Worm (Caenorhabditis elegans) whole organism, L1 larva: ENCODE data around the gene nep-9.

Experiments
- C34B4.2 ChIP-seq: sonication (generic microtip); optimal IDR thresholded peaks from 2 replicates; lab custom pipeline; 2017; ENCODE audit warnings: mild to moderate bottlenecking, missing genetic modification characterization, missing compliant biosample characterization
- F16B12.6 ChIP-seq: fragments of 150-350 bp; optimal IDR thresholded peaks from 2 replicates; lab custom pipeline; 2014; ENCODE audit warnings: missing biosample characterization, missing genetic modification characterization
- aha-1 ChIP-seq: fragments of 150-350 bp; optimal IDR thresholded peaks from 2 replicates; lab custom pipeline; 2014; ENCODE audit warnings: missing biosample characterization, missing genetic modification characterization
- ceh-63 ChIP-seq: fragments of 200-800 bp; sonication (Bioruptor generic); optimal IDR thresholded peaks from 2 replicates; lab custom pipeline; 2018; ENCODE audit warnings: mild to moderate bottlenecking, missing genetic modification characterization, missing compliant biosample characterization
- ceh-90 ChIP-seq: sonication (generic microtip); optimal IDR thresholded peaks from 2 replicates; lab custom pipeline; 2016; ENCODE audit warnings: missing genetic modification characterization, missing compliant biosample characterization
- ces-1 ChIP-seq: fragments of 150-350 bp; optimal IDR thresholded peaks from 2 replicates; lab custom pipeline; 2014; ENCODE audit warnings: missing biosample characterization, missing genetic modification reagents, missing genetic modification characterization
- dpl-1 ChIP-seq, 3 experiments: fragments of 150-350 bp in 2 of 3; sonication (generic microtip) in 1 of 3; optimal IDR thresholded peaks; 2 replicates each; lab custom pipeline; 2014 to 2017; ENCODE audit warnings: missing biosample characterization in 3 of 3, missing genetic modification characterization in 3 of 3, missing genetic modification reagents in 3 of 3
- dsc-1 ChIP-seq: sonication (generic microtip); optimal IDR thresholded peaks from 2 replicates; lab custom pipeline; 2016; ENCODE audit warnings: mild to moderate bottlenecking, missing genetic modification characterization, missing compliant biosample characterization
- efl-1 ChIP-seq, 4 experiments: fragments of 150-350 bp; optimal IDR thresholded peaks in 3 of 4; peaks in 1 of 4; 1 replicate in 1 of 4; 2 replicates in 3 of 4; lab custom pipeline; 2014; ENCODE audit warnings: missing biosample characterization in 2 of 4, missing genetic modification characterization in 2 of 4, missing genetic modification reagents in 2 of 4
- egl-13 ChIP-seq: sonication (generic microtip); optimal IDR thresholded peaks from 2 replicates; lab custom pipeline; 2016; ENCODE audit warnings: missing genotype, missing genetic modification reagents, missing genetic modification characterization, missing compliant biosample characterization
- egl-27 ChIP-seq, 2 experiments: fragments of 150-350 bp in 1 of 2; sonication (generic microtip); optimal IDR thresholded peaks; 3 replicates each; lab custom pipeline; 2017 to 2018; ENCODE audit warnings: missing biosample characterization in 2 of 2, missing genetic modification characterization in 2 of 2, missing genetic modification reagents in 2 of 2
- ets-5 ChIP-seq: fragments of 200-800 bp; sonication (Bioruptor generic); IDR thresholded peaks from 2 replicates; pipeline ENCODE4 v1.3.6; 2022; ENCODE audit warnings: missing genetic modification characterization, missing compliant biosample characterization
- fkh-10 ChIP-seq: sonication (generic microtip); optimal IDR thresholded peaks from 2 replicates; lab custom pipeline; 2017; ENCODE audit warnings: missing biosample characterization, missing genetic modification reagents, missing genetic modification characterization
- fos-1 ChIP-seq: fragments of 150-350 bp; optimal IDR thresholded peaks from 2 replicates; lab custom pipeline; 2014; ENCODE audit warnings: missing biosample characterization, missing genetic modification characterization
- grh-1 ChIP-seq: fragments of 200-800 bp; sonication (Bioruptor generic); IDR thresholded peaks from 2 replicates; pipeline ENCODE4 v1.3.6; 2022; ENCODE audit warnings: missing genetic modification reagents, missing genetic modification characterization, missing compliant biosample characterization
- hlh-17 ChIP-seq: fragments of 200-800 bp; sonication (Bioruptor generic); optimal IDR thresholded peaks from 2 replicates; lab custom pipeline; 2018; ENCODE audit warnings: missing genetic modification characterization, mild to moderate bottlenecking, missing compliant biosample characterization, moderate library complexity, borderline replicate concordance
- isw-1 ChIP-seq: fragments of 200-800 bp; sonication (Bioruptor generic); IDR thresholded peaks from 2 replicates; pipeline ENCODE4 v1.3.6; 2022; ENCODE audit warnings: missing genetic modification characterization, missing compliant biosample characterization
- lin-13 ChIP-seq: fragments of 150-350 bp; optimal IDR thresholded peaks from 2 replicates; lab custom pipeline; 2014; ENCODE audit warnings: missing biosample characterization, missing genetic modification reagents, missing genetic modification characterization
- lin-35 ChIP-seq, 2 experiments: fragments of 150-350 bp; optimal IDR thresholded peaks; 2 replicates each; lab custom pipeline; 2014; ENCODE audit warnings: missing biosample characterization in 2 of 2, missing genetic modification characterization in 2 of 2, missing genetic modification reagents in 2 of 2
- lin-39 ChIP-seq: fragments of 150-350 bp; optimal IDR thresholded peaks from 2 replicates; lab custom pipeline; 2014; ENCODE audit warnings: missing biosample characterization, missing genetic modification reagents, missing genetic modification characterization
- lir-3 ChIP-seq: sonication (generic microtip); optimal IDR thresholded peaks from 2 replicates; lab custom pipeline; 2016; ENCODE audit warnings: mild to moderate bottlenecking, missing genetic modification characterization, moderate library complexity, missing compliant biosample characterization; ENCODE audit not compliant: poor library complexity
- lsy-2 ChIP-seq, 2 experiments: fragments of 150-350 bp; optimal IDR thresholded peaks; 2 replicates each; lab custom pipeline; 2014; ENCODE audit warnings: missing biosample characterization in 2 of 2, missing genetic modification characterization in 2 of 2
- mep-1 ChIP-seq: fragments of 150-350 bp; optimal IDR thresholded peaks from 2 replicates; lab custom pipeline; 2014; ENCODE audit warnings: missing biosample characterization, missing genetic modification characterization
- nhr-19 ChIP-seq: fragments of 200-800 bp; sonication (Bioruptor generic); conservative IDR thresholded peaks from 2 replicates; pipeline ENCODE4 v1.3.6; 2022; ENCODE audit warnings: missing genetic modification characterization, missing compliant biosample characterization
- nhr-71 ChIP-seq: sonication (generic microtip); optimal IDR thresholded peaks from 2 replicates; lab custom pipeline; 2016; ENCODE audit warnings: mild to moderate bottlenecking, missing genetic modification characterization, moderate library complexity, missing compliant biosample characterization
- nhr-77 ChIP-seq: fragments of 150-350 bp; optimal IDR thresholded peaks from 2 replicates; lab custom pipeline; 2014; ENCODE audit warnings: missing biosample characterization, missing genetic modification characterization
- nhr-84 ChIP-seq: sonication (generic microtip); optimal IDR thresholded peaks from 2 replicates; lab custom pipeline; 2017; ENCODE audit warnings: missing biosample characterization, missing genetic modification characterization
- nhr-90 ChIP-seq: sonication (generic microtip); optimal IDR thresholded peaks from 2 replicates; lab custom pipeline; 2016; ENCODE audit warnings: mild to moderate bottlenecking, missing genetic modification characterization, missing compliant biosample characterization; ENCODE audit not compliant: poor library complexity
- pax-3 ChIP-seq: fragments of 200-800 bp; sonication (Bioruptor generic); optimal IDR thresholded peaks from 2 replicates; lab custom pipeline; 2018; ENCODE audit warnings: mild to moderate bottlenecking, missing genetic modification characterization, moderate library complexity, missing compliant biosample characterization
- pqm-1 ChIP-seq: sonication (generic microtip); optimal IDR thresholded peaks from 3 replicates; lab custom pipeline; 2017; ENCODE audit warnings: missing biosample characterization, missing genetic modification characterization
- skn-1 ChIP-seq: fragments of 150-350 bp; optimal IDR thresholded peaks from 2 replicates; lab custom pipeline; 2014; ENCODE audit warnings: missing biosample characterization, missing genetic modification characterization
- snu-23 ChIP-seq: sonication (generic microtip); optimal IDR thresholded peaks from 2 replicates; lab custom pipeline; 2016; ENCODE audit warnings: missing genetic modification characterization, missing compliant biosample characterization
- sox-4 ChIP-seq: sonication (generic microtip); optimal IDR thresholded peaks from 2 replicates; lab custom pipeline; 2016; ENCODE audit warnings: missing genetic modification characterization, missing compliant biosample characterization
- tlp-1 ChIP-seq: fragments of 150-350 bp; optimal IDR thresholded peaks from 2 replicates; lab custom pipeline; 2014; ENCODE audit warnings: missing biosample characterization, missing genetic modification characterization
- unc-62 ChIP-seq: fragments of 150-350 bp; optimal IDR thresholded peaks from 2 replicates; lab custom pipeline; 2014; ENCODE audit warnings: missing biosample characterization, missing genetic modification reagents, missing genetic modification characterization
- unc-86 ChIP-seq: sonication (generic microtip); optimal IDR thresholded peaks from 2 replicates; lab custom pipeline; 2016; ENCODE audit warnings: missing genetic modification characterization, missing compliant biosample characterization
- xbp-1 ChIP-seq: sonication (generic microtip); optimal IDR thresholded peaks from 2 replicates; lab custom pipeline; 2016; ENCODE audit warnings: missing genetic modification characterization, missing compliant biosample characterization
- zip-4 ChIP-seq: fragments of 200-800 bp; sonication (Bioruptor generic); optimal IDR thresholded peaks from 2 replicates; lab custom pipeline; 2018; ENCODE audit warnings: mild to moderate bottlenecking, missing genetic modification characterization, moderate library complexity, missing compliant biosample characterization
- ztf-11 ChIP-seq, 2 experiments: sonication (generic microtip); optimal IDR thresholded peaks; 2 replicates each; lab custom pipeline; 2016 to 2017; ENCODE audit warnings: missing genetic modification characterization in 2 of 2, missing biosample characterization in 1 of 2, missing compliant biosample characterization in 1 of 2
- ztf-4 ChIP-seq: fragments of 150-350 bp; optimal IDR thresholded peaks from 2 replicates; lab custom pipeline; 2014; ENCODE audit warnings: missing biosample characterization, missing genetic modification characterization

Gene nep-9

ce11 chrII:3367100-3367499 lies 32.0 kb downstream of the nep-9 start, which contains the start of gene Y49F6C.6:
TSS of gene Y49F6C.6 (minus strand) at chrII:3367200.
- TF ChIP-seq efl-1 (optimal IDR thresholded peaks at IDR 0.05; lab: Kevin White, UChicago) = no peak
- TF ChIP-seq efl-1 (GFP tag; optimal IDR thresholded peaks at IDR 0.05 in 1 of 2; lab: Kevin White, UChicago) = no peak
- no peak for TF ChIP-seq pax-3 (tag; lab: Kevin White, UChicago)
- no peak for TF ChIP-seq lin-35 (GFP tag; optimal IDR thresholded peaks at IDR 0.05; lab: Kevin White, UChicago)
- TF ChIP-seq mep-1 (tag; lab: Kevin White, UChicago) = no peak
- TF ChIP-seq xbp-1 (tag; lab: Kevin White, UChicago) = no peak
- no peak for TF ChIP-seq pqm-1 (tag; lab: Kevin White, UChicago)
- TF ChIP-seq unc-86 = no peak

ce11 chrII:3358834-3359233 lies 40.3 kb downstream of the nep-9 start, which contains the start of the genes lido-14 and bath-27:
TSS of gene lido-14 (plus strand) at chrII:3359134.
TSS of gene bath-27 (plus strand) at chrII:3359139.
- no peak for TF ChIP-seq nhr-77 (tag; lab: Kevin White, UChicago)
- TF ChIP-seq egl-27 (tag; optimal IDR thresholded peaks at IDR 0.05; lab: Kevin White, UChicago) = no peak
- TF ChIP-seq egl-13 (tag; lab: Kevin White, UChicago) = no peak
- TF ChIP-seq hlh-17 (GFP tag; lab: Kevin White, UChicago) = no peak
- no peak for TF ChIP-seq nhr-19 (GFP tag; lab: Robert Waterston, UW)
- no peak for TF ChIP-seq lin-39 (tag; lab: Kevin White, UChicago)

- TF ChIP-seq ces-1 (GFP tag; lab: Kevin White, UChicago) (no peak), nhr-71 (no peak), dpl-1 (GFP tag; optimal IDR thresholded peaks at IDR 0.05; lab: Kevin White, UChicago) (no peak), dsc-1 (tag; lab: Kevin White, UChicago) (no peak)
- TF ChIP-seq, all 84 proteins: peak for 0
These were observed 49.3 kb downstream of the nep-9 start, which contains the start of gene F14D2.8 for ce11 chrII:3349820-3350291. TSS of gene F14D2.8 (minus strand) at chrII:3349870.

- TF ChIP-seq ceh-63 (no peak), lsy-2 (tag; optimal IDR thresholded peaks at IDR 0.05; lab: Kevin White, UChicago) (no peak), tlp-1 (no peak), dsc-1 (tag; lab: Kevin White, UChicago) (no peak), fos-1 (no peak), skn-1 (no peak), ceh-90 (tag; lab: Kevin White, UChicago) (no peak), F16B12.6 (no peak), isw-1 (no peak), fkh-10 (GFP tag; lab: Kevin White, UChicago) (no peak), nhr-90 (tag; lab: Kevin White, UChicago) (no peak), snu-23 (GFP tag; lab: Kevin White, UChicago) (no peak), ets-5 (no peak), sox-4 (tag; lab: Kevin White, UChicago) (no peak)
These were observed 51.0 kb downstream of the nep-9 start, which contains the start of the genes F14D2.14 and bath-29 for ce11 chrII:3347940-3348610. TSS of gene F14D2.14 (minus strand) at chrII:3347990. TSS of gene bath-29 (plus strand) at chrII:3348560.

- no peak for TF ChIP-seq lir-3 (tag; lab: Kevin White, UChicago)
- no peak for TF ChIP-seq zip-4 (GFP tag; lab: Kevin White, UChicago)
- no peak for TF ChIP-seq lin-13 (GFP tag; lab: Kevin White, UChicago)
- no peak for TF ChIP-seq nhr-71
- TF ChIP-seq ztf-4 (tag; lab: Kevin White, UChicago) = no peak
- no peak for TF ChIP-seq nhr-84 (tag; lab: Kevin White, UChicago)
- TF ChIP-seq hlh-17 (GFP tag; lab: Kevin White, UChicago) = no peak
- TF ChIP-seq ztf-11 (tag; optimal IDR thresholded peaks at IDR 0.05; lab: Kevin White, UChicago) = no peak
- TF ChIP-seq unc-62 (GFP tag; lab: Kevin White, UChicago) = no peak
- TF ChIP-seq C34B4.2 (tag; lab: Kevin White, UChicago) = no peak
- no peak for TF ChIP-seq skn-1
- TF ChIP-seq grh-1 (GFP tag; lab: Robert Waterston, UW) = no peak
- TF ChIP-seq nhr-77 (tag; lab: Kevin White, UChicago) = no peak
- no peak for TF ChIP-seq aha-1 (tag; lab: Kevin White, UChicago)
- TF ChIP-seq, all 84 proteins: peak for 0
These were observed 52.8 kb downstream of the nep-9 start, which contains the start of gene bath-30 for ce11 chrII:3346328-3346780. TSS of gene bath-30 (minus strand) at chrII:3346378.
